Worm (Caenorhabditis elegans): Measurements from ENCODE around the gene K08D8.2.

Gene K08D8.2

DNA sequence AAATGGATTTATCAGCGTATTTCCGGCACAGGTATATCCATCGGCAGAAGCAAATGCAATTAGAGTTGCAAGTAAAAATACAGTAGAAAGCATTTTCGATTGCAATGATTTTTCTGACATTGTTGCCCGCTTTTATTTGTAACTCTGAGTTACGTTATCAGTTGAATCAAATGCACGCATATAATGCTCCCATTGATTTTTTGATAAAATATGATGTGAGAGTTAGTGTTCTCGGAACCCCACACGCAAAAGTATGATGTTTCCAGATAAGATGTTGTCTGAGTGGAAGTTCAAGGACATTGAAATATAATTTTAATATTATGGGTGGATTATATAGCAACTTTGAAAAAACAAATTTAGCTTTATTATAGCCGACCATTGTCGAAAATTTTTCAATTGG lies 9.1 kb downstream of the K08D8.2 start, which contains the start of gene K08D8.5:
TSS of gene K08D8.5 (minus strand) at position 140 of the 400 bp plus-strand sequence.
- TF ChIP-seq ztf-7 (tag; optimal IDR thresholded peaks at IDR 0.05) (no peak), hlh-11 (tag; optimal IDR thresholded peaks at IDR 0.05) (peak; percentile 7), pqm-1 (tag; optimal IDR thresholded peaks at IDR 0.05) (peak; percentile 44), mdt-29 (GFP tag; IDR thresholded peaks at IDR 0.05) (no peak), attf-4 (tag; optimal IDR thresholded peaks at IDR 0.05) (no peak), lin-39 (tag; optimal IDR thresholded peaks at IDR 0.05) (no peak), dmd-6 (GFP tag; IDR thresholded peaks at IDR 0.05) (peak; percentile 70), daf-16 (GFP tag; optimal IDR thresholded peaks at IDR 0.05) (no peak), daf-16 (tag; optimal IDR thresholded peaks at IDR 0.05) (no peak), F10B5.3 (tag; optimal IDR thresholded peaks at IDR 0.05) (no peak), ceh-20 (GFP tag; IDR thresholded peaks at IDR 0.05) (no peak), nhr-77 (tag; optimal IDR thresholded peaks at IDR 0.05) (no peak), saeg-2 (GFP tag; IDR thresholded peaks at IDR 0.05) (no peak), F26F4.8 (GFP tag; conservative IDR thresholded peaks at IDR 0.05) (no peak), rbr-2 (tag; optimal IDR thresholded peaks at IDR 0.05) (no peak), fkh-10 (GFP tag; optimal IDR thresholded peaks at IDR 0.05) (no peak), nhr-28 (tag; optimal IDR thresholded peaks at IDR 0.05) (peak; percentile 49), Y48G9A.11 (GFP tag; IDR thresholded peaks at IDR 0.05) (no peak), unc-62 (GFP tag; optimal IDR thresholded peaks at IDR 0.05 in 1 of 2) (no peak), unc-62 (tag; optimal IDR thresholded peaks at IDR 0.05) (no peak), nhr-42 (GFP tag; IDR thresholded peaks at IDR 0.05) (no peak), Y105C5A.15 (GFP tag; IDR thresholded peaks at IDR 0.05) (no peak), duxl-1 (tag; optimal IDR thresholded peaks at IDR 0.05; ENCODE audit: poor library complexity) (no peak), snpc-4 (tag; optimal IDR thresholded peaks at IDR 0.05) (no peak), F37D6.2 (tag; optimal IDR thresholded peaks at IDR 0.05) (no peak), ztf-11 (tag; optimal IDR thresholded peaks at IDR 0.05) (no peak), lim-7 (GFP tag; IDR thresholded peaks at IDR 0.05) (no peak), nhr-6 (tag; optimal IDR thresholded peaks at IDR 0.05) (no peak)

ce11 chrIV:12914532-12915019 lies 11.7 kb downstream of the K08D8.2 start, which contains the start of gene irg-6:
TSS of gene irg-6 (minus strand) at chrIV:12914969.
- TF ChIP-seq pqm-1 (tag; optimal IDR thresholded peaks at IDR 0.05) (no peak), attf-4 (tag; optimal IDR thresholded peaks at IDR 0.05) (no peak), D1046.2 (GFP tag; IDR thresholded peaks at IDR 0.05) (no peak), set-16 (GFP tag; IDR thresholded peaks at IDR 0.05) (no peak), gei-8 (GFP tag; optimal IDR thresholded peaks at IDR 0.05) (no peak), unc-62 (GFP tag; optimal IDR thresholded peaks at IDR 0.05 in 1 of 2) (peak in 1 of 2 experiments; percentile 97), unc-62 (tag; optimal IDR thresholded peaks at IDR 0.05) (no peak), dmd-8 (GFP tag; IDR thresholded peaks at IDR 0.05) (no peak)

DNA sequence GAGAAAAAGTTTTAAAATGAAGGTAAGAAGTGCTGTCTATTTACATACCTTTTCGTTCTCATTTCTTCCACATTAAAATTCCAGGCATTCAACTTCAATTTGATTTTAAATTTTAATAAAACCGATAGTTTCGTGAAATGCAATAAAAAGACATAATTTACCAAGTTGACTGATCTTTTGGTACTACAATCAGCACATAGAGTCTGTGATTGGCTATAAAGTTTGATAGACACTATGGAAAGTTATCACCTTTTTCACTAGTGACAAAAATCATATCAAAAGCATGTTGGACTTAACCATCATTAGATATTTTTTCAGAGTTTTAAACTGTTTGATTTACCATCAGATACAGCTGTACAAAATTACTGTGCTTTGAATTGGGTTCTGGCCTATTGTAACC lies 12.6 kb downstream of the K08D8.2 start, which contains the start of gene srz-15:
TSS of gene srz-15 (plus strand) at position 301 of the 400 bp plus-strand sequence.
- TF ChIP-seq lin-15B (tag; optimal IDR thresholded peaks at IDR 0.05) (no peak), dmd-6 (GFP tag; IDR thresholded peaks at IDR 0.05) (no peak), aha-1 (tag) (no peak), ztf-11 (tag; optimal IDR thresholded peaks at IDR 0.05) (no peak), dmd-8 (GFP tag; IDR thresholded peaks at IDR 0.05) (no peak)

DNA sequence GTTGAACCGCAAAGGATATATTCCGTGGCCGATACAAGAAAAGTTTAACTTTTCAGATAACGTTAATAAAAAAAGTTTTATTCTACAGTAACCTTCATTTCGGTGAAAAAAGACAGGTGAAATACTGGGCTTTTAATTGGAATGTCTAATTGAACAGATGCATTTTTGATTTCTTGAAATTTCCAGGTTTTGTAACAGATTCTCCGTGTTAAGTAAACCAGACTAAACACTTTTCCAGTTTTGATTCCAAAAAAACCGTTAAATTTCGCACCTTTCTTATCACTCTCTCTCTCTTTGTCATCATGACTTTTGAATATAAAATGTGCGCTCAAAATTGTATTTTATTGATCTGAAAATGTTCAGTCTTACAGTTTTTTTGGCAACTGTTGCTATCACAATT lies 15.4 kb downstream of the K08D8.2 start, which contains the start of gene C32H11.3:
TSS of gene C32H11.3 (plus strand) at position 301 of the 400 bp plus-strand sequence.
- no peak for TF ChIP-seq dmd-9 (GFP tag; IDR thresholded peaks at IDR 0.05)
- TF ChIP-seq nhr-76 (tag; optimal IDR thresholded peaks at IDR 0.05), result no peak

- TF ChIP-seq lin-38 (GFP tag; IDR thresholded peaks at IDR 0.05) (no peak), unc-62 (GFP tag; optimal IDR thresholded peaks at IDR 0.05 in 1 of 2) (peak in 1 of 2 experiments; percentile 22), unc-62 (tag; optimal IDR thresholded peaks at IDR 0.05) (no peak), Y5F2A.4 (GFP tag; optimal IDR thresholded peaks at IDR 0.05) (no peak), daf-16 (GFP tag; optimal IDR thresholded peaks at IDR 0.05) (no peak), daf-16 (tag; optimal IDR thresholded peaks at IDR 0.05) (peak; percentile 34), ama-1 (optimal IDR thresholded peaks at IDR 0.05) (no peak), set-16 (GFP tag; IDR thresholded peaks at IDR 0.05) (no peak), F37D6.2 (tag; optimal IDR thresholded peaks at IDR 0.05) (no peak), dmd-6 (GFP tag; IDR thresholded peaks at IDR 0.05) (peak; percentile 69), ztf-7 (tag; optimal IDR thresholded peaks at IDR 0.05) (no peak), nhr-28 (tag; optimal IDR thresholded peaks at IDR 0.05) (peak; percentile 66), pqm-1 (tag; optimal IDR thresholded peaks at IDR 0.05) (peak; percentile 25)
Measured at ce11 chrIV:12920553-12920952, 17.7 kb downstream of the K08D8.2 start.
